Worm (Caenorhabditis elegans): ENCODE measurements around the gene Y38C1AA.1.
A peak's percentile ranks its signal among the peaks of the same experiment; 100 is the strongest.

Y38C1AA.1 gene

DNA sequence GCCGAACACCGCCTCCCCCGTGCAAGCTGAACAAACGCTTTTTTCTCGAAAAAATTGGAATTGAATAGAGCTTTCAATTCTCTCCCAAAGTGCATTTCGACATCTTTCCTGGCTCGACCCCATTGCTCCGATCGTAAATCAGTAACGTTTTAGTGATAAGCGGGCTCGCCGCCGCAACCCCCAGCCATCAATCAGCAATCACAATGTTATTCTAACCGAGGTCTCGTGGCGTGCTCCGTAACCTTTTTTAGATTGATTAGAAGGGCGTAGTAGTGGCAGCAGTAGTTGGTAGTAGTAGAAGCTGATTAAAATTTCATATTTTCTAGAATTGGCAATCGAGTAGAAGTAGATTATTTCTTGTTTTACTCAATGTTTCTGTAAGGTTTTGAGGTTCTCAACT is 20.6 kb upstream of the Y38C1AA.1 start:
- no peak for TF ChIP-seq dao-5 (tag; optimal IDR thresholded peaks at IDR 0.05)
- TF ChIP-seq W03F9.2 (tag; optimal IDR thresholded peaks at IDR 0.05): no peak
- TF ChIP-seq him-1 (tag; optimal IDR thresholded peaks at IDR 0.05): no peak

DNA sequence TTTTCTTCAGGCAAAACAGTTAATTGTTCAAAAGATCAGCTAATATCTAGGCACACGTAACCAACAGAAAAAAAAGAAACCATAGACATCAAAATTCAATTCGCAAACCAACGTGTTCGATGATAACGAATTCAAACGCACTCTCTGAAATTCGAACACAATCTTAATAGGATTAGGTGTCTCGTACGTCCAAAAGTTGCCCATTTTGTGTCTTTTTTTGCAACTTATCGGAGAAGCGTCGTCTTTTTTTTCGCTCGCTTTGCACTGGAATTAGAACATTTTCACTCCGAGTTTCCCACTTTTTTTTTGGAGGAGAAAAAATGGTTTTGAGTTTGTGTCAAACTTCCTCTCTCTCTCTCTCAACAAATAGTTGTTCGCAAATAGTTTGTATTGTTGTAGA is 18.9 kb upstream of the Y38C1AA.1 start:
- TF ChIP-seq dao-5 (tag; optimal IDR thresholded peaks at IDR 0.05) (no peak), W03F9.2 (tag; optimal IDR thresholded peaks at IDR 0.05) (no peak), him-1 (tag; optimal IDR thresholded peaks at IDR 0.05) (no peak)

DNA sequence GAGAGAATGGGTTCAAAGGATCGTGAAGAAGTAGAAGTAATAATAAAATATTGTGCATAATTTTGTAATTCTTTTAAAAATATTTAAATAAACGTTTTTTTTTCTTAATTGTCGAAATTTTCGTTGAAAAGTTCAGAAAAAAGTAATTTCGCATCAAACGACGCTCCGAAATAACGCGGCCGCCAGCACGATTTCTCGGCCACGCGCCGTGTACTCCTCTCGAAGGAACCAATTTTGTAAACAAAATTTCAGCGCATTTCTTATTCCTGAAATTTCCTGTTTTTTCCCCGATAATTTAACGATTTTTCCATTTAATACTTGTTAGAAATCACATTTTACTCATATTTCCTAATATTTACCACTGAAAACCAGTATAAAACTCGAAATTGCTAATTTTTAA is 15.9 kb upstream of the Y38C1AA.1 start, which contains the start of gene Y38C1AA.12:
Y38C1AA.12 (plus strand) TSS at position 211 of the 400 bp plus-strand sequence.
- TF ChIP-seq dao-5 (tag; optimal IDR thresholded peaks at IDR 0.05): no peak
- TF ChIP-seq him-1 (tag; optimal IDR thresholded peaks at IDR 0.05): peak; percentile 42
- peak; percentile 80 for TF ChIP-seq W03F9.2 (tag; optimal IDR thresholded peaks at IDR 0.05)

DNA sequence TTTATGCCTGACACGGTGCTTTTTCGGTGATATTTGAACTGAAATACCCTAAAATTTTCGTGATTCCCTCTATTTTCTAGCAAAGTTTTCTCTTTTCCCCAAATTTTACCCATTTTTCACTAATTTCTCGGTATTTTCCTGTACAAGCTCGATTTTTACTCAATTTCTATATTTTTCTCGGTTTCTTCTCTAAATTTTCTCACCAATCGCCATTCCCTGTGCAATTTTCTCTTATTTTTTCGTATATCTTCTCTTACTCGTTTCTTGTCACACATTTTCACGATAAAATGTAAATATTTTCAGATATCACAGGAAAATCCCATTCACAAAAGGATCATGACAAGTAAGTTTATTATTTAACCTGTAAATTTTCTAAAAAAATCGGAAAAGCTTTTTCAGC is 13.5 kb upstream of the Y38C1AA.1 start, which contains the start of gene csn-3:
csn-3 (plus strand) TSS at position 301 of the 400 bp plus-strand sequence.
- TF ChIP-seq him-1 (tag; optimal IDR thresholded peaks at IDR 0.05): no peak

ce11 chrIV:202921-203652 is 4.9 kb upstream of the Y38C1AA.1 start, which contains the start of gene gfrp-1:
Gene gfrp-1, plus strand, starts transcription at chrIV:203602.
- TF ChIP-seq dao-5 (tag; optimal IDR thresholded peaks at IDR 0.05): no peak
- TF ChIP-seq W03F9.2 (tag; optimal IDR thresholded peaks at IDR 0.05): no peak
- TF ChIP-seq him-1 (tag; optimal IDR thresholded peaks at IDR 0.05): no peak

DNA sequence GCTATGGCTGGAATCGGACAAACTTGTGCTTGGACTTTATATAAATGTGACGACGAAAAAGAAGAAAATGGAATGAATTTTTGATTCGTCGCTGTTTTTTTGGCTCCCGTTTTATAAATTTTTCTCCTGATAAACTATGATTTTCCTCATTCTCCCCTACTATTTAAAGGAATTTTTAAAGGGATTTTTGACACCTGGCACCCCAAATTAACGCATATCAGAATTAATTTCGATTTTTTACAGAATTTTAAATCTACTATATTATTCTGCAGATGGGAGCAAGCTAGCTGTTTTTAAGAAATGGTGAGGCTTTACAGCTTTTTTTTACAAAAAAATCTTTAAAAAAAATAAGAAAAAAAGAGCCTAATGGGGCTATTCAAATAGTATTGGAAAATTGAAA is 3.0 kb upstream of the Y38C1AA.1 start, which contains the start of gene coa-1:
coa-1 (plus strand) TSS at position 301 of the 400 bp plus-strand sequence.
- TF ChIP-seq him-1 (tag; optimal IDR thresholded peaks at IDR 0.05): no peak
- TF ChIP-seq W03F9.2 (tag; optimal IDR thresholded peaks at IDR 0.05): no peak
- TF ChIP-seq dao-5 (tag; optimal IDR thresholded peaks at IDR 0.05): no peak

DNA sequence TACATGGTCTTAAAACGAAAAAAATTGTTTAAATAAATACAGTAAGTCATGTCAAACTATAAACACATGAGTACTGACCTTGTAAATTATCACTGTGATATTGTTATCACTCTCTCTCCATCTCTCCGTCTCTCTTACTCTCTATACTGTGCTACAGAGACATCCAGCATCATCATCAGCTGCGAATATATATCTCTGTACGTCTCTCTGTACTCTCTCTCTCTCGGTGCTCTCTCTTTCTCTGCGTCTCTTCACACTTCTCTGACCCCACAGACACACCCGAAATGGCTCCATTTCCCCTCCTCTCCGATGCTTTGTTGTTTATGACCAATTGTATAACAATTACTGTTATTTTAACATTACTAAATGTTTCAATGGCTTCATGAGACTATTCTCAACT is 2.6 kb downstream of the Y38C1AA.1 start:
- TF ChIP-seq dao-5 (tag; optimal IDR thresholded peaks at IDR 0.05): no peak
- TF ChIP-seq W03F9.2 (tag; optimal IDR thresholded peaks at IDR 0.05): no peak
- no peak for TF ChIP-seq him-1 (tag; optimal IDR thresholded peaks at IDR 0.05)

- TF ChIP-seq W03F9.2 (tag; optimal IDR thresholded peaks at IDR 0.05): no peak
- TF ChIP-seq him-1 (tag; optimal IDR thresholded peaks at IDR 0.05): no peak
- no peak for TF ChIP-seq dao-5 (tag; optimal IDR thresholded peaks at IDR 0.05)
These were observed 10.3 kb downstream of the Y38C1AA.1 start, which contains the start of gene prdx-6 for ce11 chrIV:218252-218651. Gene prdx-6, plus strand, starts transcription at chrIV:218552.

DNA sequence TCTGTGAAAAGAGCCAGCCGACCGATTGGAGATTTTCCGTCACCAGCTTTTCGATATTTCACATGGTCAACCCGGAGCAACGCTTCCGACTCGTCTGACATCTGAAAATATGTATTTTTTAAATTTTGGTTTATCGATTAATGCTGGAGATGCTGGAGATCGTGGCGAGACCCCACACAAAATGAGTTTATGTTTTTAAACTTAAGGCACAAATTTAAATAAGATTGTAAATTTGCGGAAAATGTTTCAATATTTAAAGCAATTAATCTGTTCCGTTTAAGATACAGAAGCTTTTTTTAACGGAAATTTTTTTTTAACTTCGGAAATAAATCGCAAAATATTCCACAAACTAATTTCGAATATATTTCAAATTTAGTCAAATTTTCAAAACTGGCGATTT is 23.7 kb downstream of the Y38C1AA.1 start, which contains the start of gene gtf-2H1:
gtf-2H1 (minus strand) TSS at position 101 of the 400 bp plus-strand sequence.
- TF ChIP-seq dao-5 (tag; optimal IDR thresholded peaks at IDR 0.05) (no peak), him-1 (tag; optimal IDR thresholded peaks at IDR 0.05) (no peak), W03F9.2 (tag; optimal IDR thresholded peaks at IDR 0.05) (no peak)

DNA sequence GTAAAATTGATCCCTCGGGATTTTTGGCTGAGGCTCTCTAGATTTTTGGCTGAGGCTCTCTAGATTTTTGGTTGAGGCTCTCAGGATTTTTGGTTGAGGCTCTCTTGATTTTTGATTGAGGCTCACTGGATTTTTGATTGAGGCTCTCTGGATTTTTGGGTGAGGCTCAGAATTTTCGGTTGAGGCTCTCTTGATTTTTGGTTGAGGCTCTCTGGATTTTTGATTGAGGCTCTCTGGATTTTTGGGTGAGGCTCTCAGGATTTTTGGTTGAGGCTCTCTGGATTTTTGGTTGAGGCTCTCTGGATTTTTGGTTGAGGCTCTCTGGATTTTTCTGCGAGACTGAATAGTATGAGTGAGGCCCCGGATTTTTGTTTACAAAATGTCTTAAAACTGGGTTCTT is 28.2 kb downstream of the Y38C1AA.1 start:
- TF ChIP-seq dao-5 (tag; optimal IDR thresholded peaks at IDR 0.05) (no peak), him-1 (tag; optimal IDR thresholded peaks at IDR 0.05) (no peak), W03F9.2 (tag; optimal IDR thresholded peaks at IDR 0.05) (no peak)

DNA sequence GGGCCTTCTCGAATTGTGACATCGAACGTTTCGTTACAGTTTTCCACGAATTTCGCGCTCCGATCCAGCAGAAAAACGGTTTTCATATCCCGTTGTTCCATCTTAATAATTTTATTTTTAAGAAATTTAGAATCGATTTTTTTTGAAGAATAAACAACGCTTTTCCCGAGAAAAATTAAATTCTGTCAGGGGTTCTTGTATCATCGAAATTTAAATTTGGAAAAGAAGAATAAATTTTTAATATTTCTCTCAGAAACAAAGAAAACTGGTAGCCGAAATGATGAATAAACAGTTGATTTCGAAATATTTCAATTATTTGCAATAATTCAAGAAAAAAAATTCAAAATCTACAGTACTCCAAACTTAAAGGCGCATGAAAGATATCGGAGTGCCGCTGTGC is 29.4 kb downstream of the Y38C1AA.1 start, which contains the start of gene ints-13:
ints-13 (minus strand) TSS at position 101 of the 400 bp plus-strand sequence.
- TF ChIP-seq him-1 (tag; optimal IDR thresholded peaks at IDR 0.05): no peak

DNA sequence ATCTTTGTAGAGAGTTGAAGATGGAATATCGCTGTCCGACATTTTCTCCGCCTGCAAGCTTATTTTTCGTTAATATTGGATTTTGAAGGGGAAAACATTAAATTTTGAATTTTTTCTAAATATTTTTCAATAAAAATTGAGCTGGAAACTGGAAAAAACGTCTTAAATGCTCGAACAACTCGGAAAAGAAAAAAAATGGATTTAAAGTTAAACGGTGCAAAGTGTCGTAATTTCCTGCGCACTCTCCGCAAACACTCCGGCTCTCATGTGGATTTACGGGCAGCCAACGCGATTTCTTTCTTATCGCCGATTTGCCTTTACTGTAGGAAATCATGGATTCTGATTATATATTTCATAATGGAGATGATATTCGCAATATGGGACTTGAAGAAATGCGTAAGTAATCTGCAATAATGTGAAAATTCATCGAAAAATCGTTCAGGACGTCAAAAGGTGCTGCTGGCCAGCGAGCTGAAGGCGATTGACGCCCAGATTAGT is 32.3 kb downstream of the Y38C1AA.1 start, which contains the start of the genes fnta-1 and cogc-8:
fnta-1 (minus strand) TSS at position 51 of the 498 bp plus-strand sequence.
cogc-8 (plus strand) TSS at position 195 of the 498 bp plus-strand sequence.
- TF ChIP-seq W03F9.2 (tag; optimal IDR thresholded peaks at IDR 0.05): no peak
- TF ChIP-seq him-1 (tag; optimal IDR thresholded peaks at IDR 0.05): no peak
- no peak for TF ChIP-seq dao-5 (tag; optimal IDR thresholded peaks at IDR 0.05)

DNA sequence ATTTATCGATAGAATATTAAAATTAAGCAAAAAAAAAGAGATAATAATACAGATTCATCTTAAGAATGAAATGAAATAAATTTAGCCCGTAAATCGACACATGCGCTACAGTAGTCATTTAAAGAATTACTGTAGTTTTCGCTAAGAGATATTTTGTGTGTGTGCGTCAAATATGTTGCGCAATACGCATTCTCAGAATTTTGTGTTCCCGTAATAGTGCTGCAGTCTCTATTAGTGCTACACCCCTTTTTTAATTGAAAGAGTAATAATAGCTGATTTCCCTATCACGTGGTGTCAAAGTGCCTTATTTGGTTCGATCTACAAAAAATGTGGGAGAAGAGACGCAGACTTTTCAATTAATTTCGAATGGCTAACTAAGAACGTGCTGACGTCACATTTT is 36.3 kb downstream of the Y38C1AA.1 start:
- TF ChIP-seq him-1 (tag; optimal IDR thresholded peaks at IDR 0.05) (no peak), W03F9.2 (tag; optimal IDR thresholded peaks at IDR 0.05) (no peak), dao-5 (tag; optimal IDR thresholded peaks at IDR 0.05) (no peak)

DNA sequence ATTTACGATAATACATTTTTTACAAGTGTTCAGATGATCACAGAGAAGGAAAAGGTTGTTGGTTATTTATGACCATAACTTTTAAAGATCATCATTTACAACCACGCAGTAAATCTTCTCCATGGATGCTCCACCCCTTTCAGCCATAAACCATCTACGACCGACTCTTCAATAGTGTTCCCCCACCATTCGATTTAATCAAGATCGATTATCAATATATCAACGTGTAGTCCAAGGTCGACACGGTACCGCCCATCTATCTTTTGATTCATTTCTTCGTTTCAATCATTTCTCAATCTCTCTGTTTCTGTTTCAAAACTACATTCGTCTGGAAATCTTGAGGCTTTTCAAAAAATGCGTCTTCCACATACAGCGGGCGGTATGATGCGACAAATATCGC is 36.9 kb downstream of the Y38C1AA.1 start, which contains the start of gene aass-1:
aass-1 (plus strand) TSS at position 301 of the 400 bp plus-strand sequence.
- no peak for TF ChIP-seq him-1 (tag; optimal IDR thresholded peaks at IDR 0.05)
- no peak for TF ChIP-seq W03F9.2 (tag; optimal IDR thresholded peaks at IDR 0.05)
- no peak for TF ChIP-seq dao-5 (tag; optimal IDR thresholded peaks at IDR 0.05)

All from whole organism, L4/young adult.